Worm (Caenorhabditis elegans): ENCODE results near the gene Y41C4A.7.

DNA sequence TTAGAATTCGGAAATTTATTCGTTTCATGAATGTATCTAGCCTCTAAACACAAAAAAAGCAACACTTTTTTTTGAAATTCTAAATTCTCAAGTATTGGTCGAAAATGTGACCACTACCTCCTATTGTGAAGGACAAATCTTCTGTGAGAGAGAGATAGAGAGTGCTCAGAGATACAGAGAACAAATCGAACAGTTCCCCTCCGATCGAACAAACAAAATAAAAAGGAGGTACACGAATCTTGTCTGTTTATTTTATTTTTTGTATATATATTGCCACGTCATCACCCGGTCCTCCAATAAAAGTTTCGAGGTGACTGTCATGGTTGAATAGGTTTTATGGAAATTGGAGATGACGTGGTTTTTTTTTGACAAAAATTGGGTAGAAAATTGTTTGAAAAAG, 42.2 kb downstream of the Y41C4A.7 start:
- no peak for TF ChIP-seq skn-1 (tag; optimal IDR thresholded peaks at IDR 0.05)
- no peak for TF ChIP-seq lin-11 (tag; optimal IDR thresholded peaks at IDR 0.05)
- no peak for TF ChIP-seq ceh-82 (tag; optimal IDR thresholded peaks at IDR 0.05)
- TF ChIP-seq lin-13 (GFP tag; optimal IDR thresholded peaks at IDR 0.05) = no peak
- TF ChIP-seq lsy-2 (tag; optimal IDR thresholded peaks at IDR 0.05) = no peak
- no peak for TF ChIP-seq R02D3.7 (tag; optimal IDR thresholded peaks at IDR 0.05)
- TF ChIP-seq lin-39 (tag; optimal IDR thresholded peaks at IDR 0.05) = no peak
- no peak for TF ChIP-seq sma-9 (GFP tag; optimal IDR thresholded peaks at IDR 0.05)
- TF ChIP-seq sma-9 (tag; optimal IDR thresholded peaks at IDR 0.05) = no peak
- no peak for TF ChIP-seq egl-27 (tag; optimal IDR thresholded peaks at IDR 0.05)
- peak; percentile 19 for TF ChIP-seq F13H6.1 (tag; optimal IDR thresholded peaks at IDR 0.05)
- no peak for TF ChIP-seq nhr-25 (tag; optimal IDR thresholded peaks at IDR 0.05)
- no peak for TF ChIP-seq mab-5 (tag; optimal IDR thresholded peaks at IDR 0.05)
